Worm (Caenorhabditis elegans) whole organism, L2 larva: ENCODE data around the gene T05H4.11.

ENCODE experiments used
- ZK546.5 ChIP-seq: sonication (generic microtip); optimal IDR thresholded peaks from 2 replicates; lab custom pipeline; 2017; ENCODE audit warnings: missing biosample characterization, missing genetic modification characterization
- ama-1 ChIP-seq: fragments of 150-350 bp; optimal IDR thresholded peaks from 2 replicates; lab custom pipeline; 2018; ENCODE audit warnings: inconsistent platforms
- lin-13 ChIP-seq: fragments of 150-350 bp; optimal IDR thresholded peaks from 2 replicates; lab custom pipeline; 2014; ENCODE audit warnings: missing biosample characterization, missing genetic modification reagents, missing genetic modification characterization
- lin-39 ChIP-seq: fragments of 150-350 bp; optimal IDR thresholded peaks from 2 replicates; lab custom pipeline; 2014; ENCODE audit warnings: missing biosample characterization, missing genetic modification reagents, missing genetic modification characterization
- nhr-12 ChIP-seq: fragments of 150-350 bp; optimal IDR thresholded peaks from 2 replicates; lab custom pipeline; 2014; ENCODE audit warnings: missing biosample characterization, missing genetic modification characterization
- nhr-25 ChIP-seq: fragments of 150-350 bp; sonication (generic microtip); optimal IDR thresholded peaks from 3 replicates; lab custom pipeline; 2014; ENCODE audit warnings: missing biosample characterization, missing genetic modification characterization
- skn-1 ChIP-seq: sonication (generic microtip); optimal IDR thresholded peaks from 2 replicates; lab custom pipeline; 2017; ENCODE audit warnings: missing biosample characterization, missing genetic modification characterization
- snpc-4 ChIP-seq: fragments of 150-350 bp; optimal IDR thresholded peaks from 2 replicates; lab custom pipeline; 2014; ENCODE audit warnings: missing biosample characterization, missing genetic modification characterization
- unc-55 ChIP-seq: fragments of 150-350 bp; sonication (generic microtip); optimal IDR thresholded peaks from 3 replicates; lab custom pipeline; 2014; ENCODE audit warnings: missing biosample characterization, missing genetic modification reagents, missing genetic modification characterization
- zag-1 ChIP-seq: fragments of 150-350 bp; optimal IDR thresholded peaks from 2 replicates; lab custom pipeline; 2014; ENCODE audit warnings: missing biosample characterization, missing genetic modification characterization

- no peak for TF ChIP-seq zag-1 (tag; lab: Kevin White, UChicago)
- no peak for TF ChIP-seq ZK546.5 (tag; lab: Kevin White, UChicago)
- no peak for TF ChIP-seq lin-39
- no peak for TF ChIP-seq lin-13 (GFP tag; lab: Kevin White, UChicago)
- TF ChIP-seq nhr-25 (tag; lab: Kevin White, UChicago) = no peak
- TF ChIP-seq nhr-12 = no peak
- TF ChIP-seq ama-1 = no peak
- TF ChIP-seq snpc-4 (tag; lab: Kevin White, UChicago) = no peak
- TF ChIP-seq unc-55 = no peak
- TF ChIP-seq skn-1 (tag; lab: Kevin White, UChicago) = no peak
Measured at ce11 chrV:6413057-6413456, 13.0 kb downstream of the T05H4.11 start.
